Worm (Caenorhabditis elegans) whole organism, L3 larva: Measurements from ENCODE around the gene F13B12.1.

Source experiments
- R02D3.7 ChIP-seq: fragments of 150-350 bp; optimal IDR thresholded peaks from 2 replicates; lab custom pipeline; 2014; ENCODE audit warnings: missing biosample characterization, missing genetic modification characterization
- ZK546.5 ChIP-seq: sonication (generic microtip); optimal IDR thresholded peaks from 2 replicates; lab custom pipeline; 2017; ENCODE audit warnings: missing biosample characterization, missing genetic modification characterization
- aly-2 ChIP-seq: fragments of 150-350 bp; optimal IDR thresholded peaks from 2 replicates; lab custom pipeline; 2014; ENCODE audit warnings: missing biosample characterization, missing genetic modification characterization
- ama-1 ChIP-seq: fragments of 150-350 bp; optimal IDR thresholded peaks from 2 replicates; lab custom pipeline; 2018
- ceh-16 ChIP-seq: sonication (generic microtip); optimal IDR thresholded peaks from 2 replicates; lab custom pipeline; 2017; ENCODE audit warnings: missing biosample characterization, missing genetic modification characterization
- ceh-9 ChIP-seq: sonication (generic microtip); optimal IDR thresholded peaks from 2 replicates; lab custom pipeline; 2018; ENCODE audit warnings: missing biosample characterization, missing genetic modification characterization
- daf-12 ChIP-seq: fragments of 150-350 bp; optimal IDR thresholded peaks from 2 replicates; lab custom pipeline; 2014; ENCODE audit warnings: missing biosample characterization, missing genetic modification reagents, missing genetic modification characterization
- egl-27 ChIP-seq: sonication (generic microtip); optimal IDR thresholded peaks from 4 replicates; lab custom pipeline; 2017; ENCODE audit warnings: missing biosample characterization, missing genetic modification reagents, missing genetic modification characterization
- egl-5 ChIP-seq: fragments of 150-350 bp; optimal IDR thresholded peaks from 2 replicates; lab custom pipeline; 2017; ENCODE audit warnings: missing biosample characterization, missing genetic modification reagents, missing genetic modification characterization, inconsistent platforms
- elt-1 ChIP-seq: fragments of 150-350 bp; optimal IDR thresholded peaks from 2 replicates; lab custom pipeline; 2014; ENCODE audit warnings: missing biosample characterization, missing genetic modification characterization
- elt-2 ChIP-seq: sonication (generic microtip); optimal IDR thresholded peaks from 2 replicates; lab custom pipeline; 2016; ENCODE audit warnings: missing genetic modification reagents, mild to moderate bottlenecking, missing genetic modification characterization, missing compliant biosample characterization
- elt-3 ChIP-seq, 3 experiments: fragments of 150-350 bp in 1 of 3; sonication (generic microtip) in 2 of 3; optimal IDR thresholded peaks; 2 replicates in 2 of 3; 4 replicates in 1 of 3; lab custom pipeline; 2014 to 2017; ENCODE audit warnings: missing biosample characterization in 3 of 3, missing genetic modification characterization in 3 of 3
- eor-1 ChIP-seq, 2 experiments: fragments of 150-350 bp; optimal IDR thresholded peaks; 2 replicates each; lab custom pipeline; 2014 to 2018; ENCODE audit warnings: missing biosample characterization in 2 of 2, missing genetic modification characterization in 2 of 2
- fkh-10 ChIP-seq: sonication (generic microtip); optimal IDR thresholded peaks from 2 replicates; lab custom pipeline; 2017; ENCODE audit warnings: missing biosample characterization, missing genetic modification reagents, missing genetic modification characterization
- fkh-2 ChIP-seq: fragments of 150-350 bp; optimal IDR thresholded peaks from 2 replicates; lab custom pipeline; 2014; ENCODE audit warnings: missing biosample characterization, missing genetic modification reagents, missing genetic modification characterization
- fos-1 ChIP-seq: fragments of 150-350 bp; optimal IDR thresholded peaks from 2 replicates; lab custom pipeline; 2014; ENCODE audit warnings: missing biosample characterization, missing genetic modification characterization
- hmg-11 ChIP-seq: sonication (generic microtip); optimal IDR thresholded peaks from 2 replicates; lab custom pipeline; 2016; ENCODE audit warnings: missing genetic modification characterization, missing compliant biosample characterization
- jun-1 ChIP-seq: fragments of 150-350 bp; optimal IDR thresholded peaks from 2 replicates; lab custom pipeline; 2014; ENCODE audit warnings: missing biosample characterization, missing genetic modification reagents, missing genetic modification characterization
- lin-15B ChIP-seq: fragments of 150-350 bp; optimal IDR thresholded peaks from 2 replicates; lab custom pipeline; 2014; ENCODE audit warnings: missing biosample characterization, missing genetic modification characterization
- lin-39 ChIP-seq: fragments of 150-350 bp; optimal IDR thresholded peaks from 2 replicates; lab custom pipeline; 2018; ENCODE audit warnings: missing biosample characterization, missing genetic modification reagents, missing genetic modification characterization
- mdl-1 ChIP-seq: fragments of 150-350 bp; optimal IDR thresholded peaks from 2 replicates; lab custom pipeline; 2014; ENCODE audit warnings: missing biosample characterization, missing genetic modification characterization
- mml-1 ChIP-seq: fragments of 150-350 bp; sonication (generic microtip); optimal IDR thresholded peaks from 3 replicates; lab custom pipeline; 2014; ENCODE audit warnings: missing biosample characterization, missing genetic modification characterization
- nfya-1 ChIP-seq: sonication (generic microtip); optimal IDR thresholded peaks from 2 replicates; lab custom pipeline; 2017; ENCODE audit warnings: missing genetic modification characterization, mild to moderate bottlenecking, missing compliant biosample characterization, antibody characterized with exemption, moderate library complexity; ENCODE audit not compliant: insufficient read depth
- nhr-12 ChIP-seq: fragments of 150-350 bp; optimal IDR thresholded peaks from 2 replicates; lab custom pipeline; 2014; ENCODE audit warnings: missing biosample characterization, missing genetic modification characterization
- nhr-23 ChIP-seq: fragments of 150-350 bp; optimal IDR thresholded peaks from 2 replicates; lab custom pipeline; 2014; ENCODE audit warnings: missing biosample characterization, missing genetic modification reagents, missing genetic modification characterization
- nhr-237 ChIP-seq: fragments of 150-350 bp; optimal IDR thresholded peaks from 2 replicates; lab custom pipeline; 2014; ENCODE audit warnings: missing biosample characterization, missing genetic modification characterization
- nhr-25 ChIP-seq: sonication (generic microtip); optimal IDR thresholded peaks from 2 replicates; lab custom pipeline; 2017; ENCODE audit warnings: missing biosample characterization, missing genetic modification characterization
- nhr-28 ChIP-seq: fragments of 150-350 bp; optimal IDR thresholded peaks from 2 replicates; lab custom pipeline; 2014; ENCODE audit warnings: missing biosample characterization, missing genetic modification characterization
- nhr-43 ChIP-seq: sonication (generic microtip); optimal IDR thresholded peaks from 2 replicates; lab custom pipeline; 2016; ENCODE audit warnings: mild to moderate bottlenecking, missing genetic modification characterization, missing compliant biosample characterization; ENCODE audit not compliant: poor library complexity, severe bottlenecking
- nhr-76 ChIP-seq: fragments of 150-350 bp; sonication (generic microtip); optimal IDR thresholded peaks from 5 replicates; lab custom pipeline; 2014; ENCODE audit warnings: missing biosample characterization, missing genetic modification characterization
- nhr-77 ChIP-seq: fragments of 150-350 bp; optimal IDR thresholded peaks from 2 replicates; lab custom pipeline; 2014; ENCODE audit warnings: missing biosample characterization, missing genetic modification characterization
- pha-4 ChIP-seq: fragments of 150-350 bp; optimal IDR thresholded peaks from 2 replicates; lab custom pipeline; 2014; ENCODE audit warnings: missing biosample characterization, missing genetic modification reagents, missing genetic modification characterization
- pqm-1 ChIP-seq: fragments of 150-350 bp; optimal IDR thresholded peaks from 2 replicates; lab custom pipeline; 2017; ENCODE audit warnings: missing biosample characterization, missing genetic modification characterization, inconsistent platforms
- sea-2 ChIP-seq: fragments of 150-350 bp; sonication (generic microtip); optimal IDR thresholded peaks from 4 replicates; lab custom pipeline; 2014; ENCODE audit warnings: missing biosample characterization, missing genetic modification reagents, missing genetic modification characterization
- skn-1 ChIP-seq: fragments of 150-350 bp; optimal IDR thresholded peaks from 2 replicates; lab custom pipeline; 2014; ENCODE audit warnings: missing biosample characterization, missing genetic modification characterization
- snpc-4 ChIP-seq: fragments of 150-350 bp; optimal IDR thresholded peaks from 2 replicates; lab custom pipeline; 2014; ENCODE audit warnings: missing biosample characterization, missing genetic modification characterization
- tbx-2 ChIP-seq: sonication (generic microtip); optimal IDR thresholded peaks from 2 replicates; lab custom pipeline; 2016; ENCODE audit warnings: mild to moderate bottlenecking, missing genetic modification characterization, missing compliant biosample characterization
- zag-1 ChIP-seq: fragments of 150-350 bp; optimal IDR thresholded peaks from 2 replicates; lab custom pipeline; 2014; ENCODE audit warnings: missing biosample characterization, missing genetic modification characterization
- ztf-11 ChIP-seq: fragments of 150-350 bp; optimal IDR thresholded peaks from 2 replicates; lab custom pipeline; 2014; ENCODE audit warnings: missing biosample characterization, missing genetic modification characterization
- ztf-4 ChIP-seq: fragments of 150-350 bp; optimal IDR thresholded peaks from 2 replicates; lab custom pipeline; 2014; ENCODE audit warnings: missing biosample characterization, missing genetic modification characterization

The F13B12.1 gene

DNA sequence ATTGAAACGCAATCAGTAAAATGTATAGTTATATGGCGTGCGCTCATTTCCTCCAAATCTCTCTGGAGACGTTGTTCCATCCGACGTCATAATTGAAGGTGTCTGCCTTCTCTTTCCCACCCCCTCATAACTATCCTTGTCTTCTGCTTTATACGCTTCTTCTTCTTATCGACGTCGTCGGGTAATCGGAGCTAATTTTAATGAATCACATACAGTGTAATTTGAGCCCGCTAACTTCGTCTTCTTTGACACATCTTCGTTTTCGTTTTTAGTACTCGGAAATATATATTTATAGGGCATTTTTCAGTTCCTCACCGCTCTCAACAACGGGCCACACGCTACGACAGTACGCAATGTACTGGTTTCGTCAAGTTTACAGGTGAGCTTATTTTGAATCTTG, 12.0 kb upstream of the F13B12.1 start, which contains the start of gene ins-1:
Gene ins-1, plus strand, starts transcription at position 301 of the 400 bp plus-strand sequence.
- TF ChIP-seq fkh-2 (tag; lab: Kevin White, UChicago), result no peak

DNA sequence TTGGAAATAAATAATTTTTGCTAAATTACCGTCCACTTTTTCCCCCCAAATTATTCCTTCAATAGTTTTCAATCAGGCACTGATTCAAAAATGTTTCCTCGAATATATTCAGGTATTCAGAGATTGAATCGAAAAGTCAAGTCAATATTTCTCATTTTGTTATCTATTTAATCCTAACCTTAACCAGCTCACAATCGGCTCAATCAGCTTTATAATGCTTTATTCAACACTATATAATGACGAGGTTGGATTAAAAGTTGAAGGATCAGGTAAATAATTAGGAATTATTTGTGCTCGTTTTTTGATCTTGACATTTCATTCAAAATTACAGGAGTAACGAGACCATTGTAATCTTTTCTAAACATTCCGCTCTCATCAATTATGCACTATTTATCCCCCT, 6.1 kb upstream of the F13B12.1 start:
- TF ChIP-seq sea-2 (no peak), ceh-16 (tag; lab: Kevin White, UChicago) (no peak), elt-1 (no peak), snpc-4 (tag; lab: Kevin White, UChicago) (no peak), nhr-77 (tag; lab: Kevin White, UChicago) (no peak), R02D3.7 (no peak), skn-1 (tag; lab: Kevin White, UChicago) (no peak), hmg-11 (tag; lab: Kevin White, UChicago) (no peak), nhr-28 (tag; lab: Kevin White, UChicago) (no peak), nhr-12 (tag; lab: Kevin White, UChicago) (no peak), nhr-43 (tag; lab: Kevin White, UChicago) (no peak), ZK546.5 (no peak), pha-4 (tag; lab: Kevin White, UChicago) (no peak), daf-12 (tag; lab: Kevin White, UChicago) (no peak)

DNA sequence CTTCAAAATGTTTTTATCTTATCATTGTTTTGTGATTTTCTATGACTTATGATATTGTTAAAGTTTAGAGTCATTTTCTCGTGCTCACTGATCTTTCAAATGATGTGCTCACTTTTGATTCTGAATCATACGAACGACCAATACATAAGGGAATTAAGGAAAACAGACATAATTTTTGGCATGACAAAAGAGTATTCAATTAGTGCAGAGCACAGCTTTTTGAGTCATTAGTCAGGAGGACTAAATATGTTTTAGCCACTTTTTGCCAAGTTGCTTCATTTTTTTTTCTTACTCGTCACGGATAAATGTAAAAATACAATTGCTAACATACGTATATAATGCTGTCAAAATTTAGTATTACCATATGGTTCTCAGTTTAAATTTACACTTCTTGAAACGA, 4.7 kb upstream of the F13B12.1 start, which contains the start of gene F13B12.2:
Gene F13B12.2, minus strand, starts transcription at position 2 of the 400 bp plus-strand sequence.
- TF ChIP-seq elt-2 (peak; percentile 34), pqm-1 (tag; lab: Kevin White, UChicago) (peak; percentile 17), ceh-16 (tag; lab: Kevin White, UChicago) (no peak)
- TF ChIP-seq, all 47 proteins: peak for 2

DNA sequence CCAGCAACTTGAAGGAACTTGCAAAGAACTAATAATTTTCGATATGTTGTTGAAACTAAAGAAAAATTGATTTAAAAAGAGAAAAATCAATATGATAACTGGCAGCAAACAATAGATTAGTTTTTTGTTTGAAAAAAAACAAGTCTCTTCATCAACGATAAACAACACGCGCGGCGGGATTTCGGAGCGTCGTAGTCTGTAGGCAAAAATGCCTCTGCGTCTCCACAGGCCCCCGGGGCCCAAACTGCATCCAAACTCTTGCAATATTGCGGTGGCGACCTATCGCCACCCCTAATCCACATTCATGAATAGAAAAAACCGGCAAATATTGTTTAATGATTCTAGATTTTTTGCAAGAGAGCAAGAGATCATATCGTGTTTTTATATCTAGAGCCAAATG, 694 bp upstream of the F13B12.1 start:
- TF ChIP-seq snpc-4 (tag; lab: Kevin White, UChicago), result no peak
- no peak for TF ChIP-seq mdl-1 (tag; lab: Kevin White, UChicago)
- TF ChIP-seq nfya-1 (tag; lab: Kevin White, UChicago), result peak; percentile 56
- no peak for TF ChIP-seq nhr-12 (tag; lab: Kevin White, UChicago)
- no peak for TF ChIP-seq tbx-2 (tag; lab: Kevin White, UChicago)
- TF ChIP-seq elt-3 (tag; optimal IDR thresholded peaks at IDR 0.05; lab: Kevin White, UChicago), result no peak
- peak; percentile 28 for TF ChIP-seq nhr-25 (tag; lab: Kevin White, UChicago)
- no peak for TF ChIP-seq jun-1 (tag; lab: Kevin White, UChicago)
- no peak for TF ChIP-seq lin-39
- TF ChIP-seq nhr-237 (tag; lab: Kevin White, UChicago), result no peak
- no peak for TF ChIP-seq nhr-76 (tag; lab: Kevin White, UChicago)
- TF ChIP-seq skn-1 (tag; lab: Kevin White, UChicago), result no peak
- no peak for TF ChIP-seq fos-1 (tag; lab: Kevin White, UChicago)
- no peak for TF ChIP-seq nhr-43 (tag; lab: Kevin White, UChicago)
- TF ChIP-seq ama-1 (lab: Kevin White, UChicago), result no peak
- no peak for TF ChIP-seq ztf-4 (tag; lab: Kevin White, UChicago)
- TF ChIP-seq pqm-1 (tag; lab: Kevin White, UChicago), result no peak
- TF ChIP-seq R02D3.7, result no peak
- TF ChIP-seq egl-5 (tag; lab: Kevin White, UChicago), result no peak
- TF ChIP-seq fkh-10 (GFP tag; lab: Kevin White, UChicago), result no peak
- TF ChIP-seq ztf-11 (tag; lab: Kevin White, UChicago), result no peak
- no peak for TF ChIP-seq daf-12 (tag; lab: Kevin White, UChicago)
- TF ChIP-seq elt-2, result peak; percentile 33
- no peak for TF ChIP-seq zag-1 (tag; lab: Kevin White, UChicago)
- no peak for TF ChIP-seq ceh-9
- TF ChIP-seq hmg-11 (tag; lab: Kevin White, UChicago), result peak; percentile 69
- TF ChIP-seq ceh-16 (tag; lab: Kevin White, UChicago), result no peak
- peak; percentile 25 for TF ChIP-seq lin-15B (tag; lab: Kevin White, UChicago)
- TF ChIP-seq elt-1, result no peak
- TF ChIP-seq mml-1 (tag; lab: Kevin White, UChicago), result no peak
- TF ChIP-seq aly-2 (tag; lab: Kevin White, UChicago), result no peak
- no peak for TF ChIP-seq fkh-2 (tag; lab: Kevin White, UChicago)
- TF ChIP-seq egl-27 (tag; lab: Kevin White, UChicago), result no peak
- no peak for TF ChIP-seq nhr-23 (tag; lab: Kevin White, UChicago)
- TF ChIP-seq pha-4 (tag; lab: Kevin White, UChicago), result peak; percentile 65
- no peak for TF ChIP-seq sea-2
- no peak for TF ChIP-seq eor-1 (tag; optimal IDR thresholded peaks at IDR 0.05; lab: Kevin White, UChicago)
